Worm (Caenorhabditis elegans) whole organism, young adult: ENCODE measurements around the gene oxi-1.

Experiments used
- B0019.2 ChIP-seq: fragments of 200-800 bp; sonication (Bioruptor generic); conservative IDR thresholded peaks from 2 replicates; pipeline ENCODE4 v1.3.6; 2022; ENCODE audit warnings: missing genetic modification reagents, missing genetic modification characterization, missing compliant biosample characterization
- B0035.1 ChIP-seq: sonication (generic microtip); optimal IDR thresholded peaks from 2 replicates; lab custom pipeline; 2016; ENCODE audit warnings: missing genetic modification characterization, mild to moderate bottlenecking, missing compliant biosample characterization, missing genotype, missing genetic modification reagents
- B0261.1 ChIP-seq: sonication (generic microtip); optimal IDR thresholded peaks from 2 replicates; lab custom pipeline; 2016; ENCODE audit warnings: mild to moderate bottlenecking, missing genetic modification characterization, moderate library complexity, missing compliant biosample characterization
- B0336.3 ChIP-seq: fragments of 200-800 bp; sonication (Bioruptor generic); IDR thresholded peaks from 2 replicates; pipeline ENCODE4 v1.3.6; 2022; ENCODE audit warnings: missing genetic modification characterization, missing compliant biosample characterization
- D2030.7 ChIP-seq: fragments of 200-800 bp; sonication (Bioruptor generic); IDR thresholded peaks from 2 replicates; pipeline ENCODE4 v1.3.6; 2022; ENCODE audit warnings: missing genetic modification reagents, missing genetic modification characterization, missing compliant biosample characterization
- F10E7.11 ChIP-seq: sonication (generic microtip); optimal IDR thresholded peaks from 2 replicates; lab custom pipeline; 2017; ENCODE audit warnings: mild to moderate bottlenecking, missing genetic modification characterization, moderate library complexity, missing compliant biosample characterization
- F23B12.7 ChIP-seq: sonication (generic microtip); optimal IDR thresholded peaks from 2 replicates; lab custom pipeline; 2017; ENCODE audit warnings: missing genetic modification characterization, mild to moderate bottlenecking, missing compliant biosample characterization, antibody characterized with exemption, moderate library complexity; ENCODE audit not compliant: insufficient read depth
- F37B4.10 ChIP-seq: fragments of 200-800 bp; sonication (Bioruptor generic); IDR thresholded peaks from 2 replicates; pipeline ENCODE4 v1.3.6; 2022; ENCODE audit warnings: missing genetic modification characterization, missing compliant biosample characterization
- F39B2.1 ChIP-seq: fragments of 200-800 bp; sonication (Bioruptor generic); IDR thresholded peaks from 2 replicates; pipeline ENCODE4 v1.3.6; 2022; ENCODE audit warnings: missing genetic modification reagents, missing genetic modification characterization, missing compliant biosample characterization
- T07F8.4 ChIP-seq: sonication (generic microtip); optimal IDR thresholded peaks from 2 replicates; lab custom pipeline; 2016; ENCODE audit warnings: mild to moderate bottlenecking, missing genetic modification characterization, moderate library complexity, missing compliant biosample characterization
- Y53F4B.3 ChIP-seq: fragments of 200-800 bp; sonication (Bioruptor generic); IDR thresholded peaks from 2 replicates; pipeline ENCODE4 v1.3.6; 2022; ENCODE audit warnings: missing genetic modification reagents, missing genetic modification characterization, missing compliant biosample characterization
- Y53G8AR.9 ChIP-seq: fragments of 200-800 bp; sonication (Bioruptor generic); conservative IDR thresholded peaks from 2 replicates; pipeline ENCODE4 v1.3.6; 2022; ENCODE audit warnings: missing genetic modification reagents, missing genetic modification characterization, missing compliant biosample characterization
- Y67H2A.10 ChIP-seq: fragments of 200-800 bp; sonication (Bioruptor generic); conservative IDR thresholded peaks from 2 replicates; pipeline ENCODE4 v1.3.6; 2022; ENCODE audit warnings: missing genetic modification reagents, missing genetic modification characterization, missing compliant biosample characterization
- Y95B8A.8 ChIP-seq: fragments of 200-800 bp; sonication (Bioruptor generic); IDR thresholded peaks from 2 replicates; pipeline ENCODE4 v1.3.6; 2022; ENCODE audit warnings: missing genetic modification reagents, missing genetic modification characterization, missing compliant biosample characterization
- ZK185.1 ChIP-seq: sonication (generic microtip); optimal IDR thresholded peaks from 2 replicates; lab custom pipeline; 2016; ENCODE audit warnings: mild to moderate bottlenecking, missing genetic modification characterization, missing compliant biosample characterization; ENCODE audit not compliant: poor library complexity, severe bottlenecking
- aptf-2 ChIP-seq: fragments of 200-800 bp; sonication (Bioruptor generic); conservative IDR thresholded peaks from 2 replicates; pipeline ENCODE4 v1.3.6; 2022; ENCODE audit warnings: missing genetic modification reagents, missing genetic modification characterization, missing compliant biosample characterization
- atf-7 ChIP-seq: sonication (generic microtip); optimal IDR thresholded peaks from 2 replicates; lab custom pipeline; 2017; ENCODE audit warnings: mild to moderate bottlenecking, missing genetic modification characterization, missing compliant biosample characterization
- bed-2 ChIP-seq: fragments of 200-800 bp; sonication (Bioruptor generic); IDR thresholded peaks from 2 replicates; pipeline ENCODE4 v1.3.6; 2022; ENCODE audit warnings: missing genetic modification reagents, missing genetic modification characterization, missing compliant biosample characterization
- ceh-27 ChIP-seq: fragments of 200-800 bp; sonication (Bioruptor generic); optimal IDR thresholded peaks from 2 replicates; lab custom pipeline; 2018; ENCODE audit warnings: mild to moderate bottlenecking, missing genetic modification characterization, moderate library complexity, missing compliant biosample characterization
- ceh-79 ChIP-seq: sonication (generic microtip); optimal IDR thresholded peaks from 2 replicates; lab custom pipeline; 2017; ENCODE audit warnings: mild to moderate bottlenecking, missing genetic modification characterization, missing compliant biosample characterization
- efl-1 ChIP-seq: fragments of 150-350 bp; optimal IDR thresholded peaks from 2 replicates; lab custom pipeline; 2014; ENCODE audit warnings: missing biosample characterization, missing genetic modification reagents, missing genetic modification characterization
- egl-44 ChIP-seq: fragments of 200-800 bp; sonication (Bioruptor generic); IDR thresholded peaks from 2 replicates; pipeline ENCODE4 v1.3.6; 2022; ENCODE audit warnings: missing genetic modification reagents, missing genetic modification characterization, missing compliant biosample characterization
- ets-4 ChIP-seq: fragments of 200-800 bp; sonication (Bioruptor generic); optimal IDR thresholded peaks from 2 replicates; lab custom pipeline; 2018; ENCODE audit warnings: mild to moderate bottlenecking, missing genetic modification characterization, missing compliant biosample characterization
- hlh-12 ChIP-seq: sonication (generic microtip); optimal IDR thresholded peaks from 2 replicates; lab custom pipeline; 2016; ENCODE audit warnings: missing genetic modification characterization, missing compliant biosample characterization
- hmg-1.2 ChIP-seq: fragments of 200-800 bp; sonication (Bioruptor generic); IDR thresholded peaks from 2 replicates; pipeline ENCODE4 v1.3.6; 2022; ENCODE audit warnings: missing genetic modification reagents, missing genetic modification characterization, missing compliant biosample characterization
- hmg-20 ChIP-seq: fragments of 200-800 bp; sonication (Bioruptor generic); IDR thresholded peaks from 2 replicates; pipeline ENCODE4 v1.3.6; 2022; ENCODE audit warnings: missing genetic modification reagents, missing genetic modification characterization, missing compliant biosample characterization
- lag-1 ChIP-seq: fragments of 200-800 bp; sonication (Bioruptor generic); IDR thresholded peaks from 2 replicates; pipeline ENCODE4 v1.3.6; 2022; ENCODE audit warnings: missing genetic modification reagents, missing genetic modification characterization, missing compliant biosample characterization
- lin-26 ChIP-seq: fragments of 200-800 bp; sonication (Bioruptor generic); IDR thresholded peaks from 2 replicates; pipeline ENCODE4 v1.3.6; 2022; ENCODE audit warnings: missing genetic modification reagents, missing genetic modification characterization, missing compliant biosample characterization
- lin-35 ChIP-seq, 3 experiments: fragments of 150-350 bp in 2 of 3; sonication (generic microtip) in 1 of 3; optimal IDR thresholded peaks; 2 replicates each; lab custom pipeline; 2014 to 2018; ENCODE audit warnings: missing biosample characterization in 3 of 3, missing genetic modification characterization in 3 of 3, missing genetic modification reagents in 3 of 3
- lin-40 ChIP-seq: sonication (generic microtip); optimal IDR thresholded peaks from 2 replicates; lab custom pipeline; 2016; ENCODE audit warnings: missing genetic modification characterization, mild to moderate bottlenecking, missing compliant biosample characterization, missing genotype, missing genetic modification reagents
- madf-8 ChIP-seq: fragments of 200-800 bp; sonication (Bioruptor generic); conservative IDR thresholded peaks from 2 replicates; pipeline ENCODE4 v1.3.6; 2022; ENCODE audit warnings: missing genetic modification reagents, missing genetic modification characterization, missing compliant biosample characterization
- mcd-1 ChIP-seq: fragments of 200-800 bp; sonication (Bioruptor generic); IDR thresholded peaks from 2 replicates; pipeline ENCODE4 v1.3.6; 2022; ENCODE audit warnings: missing genetic modification reagents, missing genetic modification characterization, missing compliant biosample characterization
- mxl-1 ChIP-seq: sonication (generic microtip); optimal IDR thresholded peaks from 2 replicates; lab custom pipeline; 2016; ENCODE audit warnings: missing genetic modification characterization, missing compliant biosample characterization
- rec-8 ChIP-seq, 2 experiments: sonication (generic microtip); optimal IDR thresholded peaks; 2 replicates each; lab custom pipeline; 2016; ENCODE audit warnings: mild to moderate bottlenecking in 2 of 2, missing genetic modification characterization in 2 of 2, missing genetic modification reagents in 2 of 2, missing genotype in 2 of 2, missing biosample characterization in 1 of 2, missing compliant biosample characterization in 1 of 2, moderate library complexity in 1 of 2
- snpc-1.1 ChIP-seq: sonication (generic microtip); optimal IDR thresholded peaks from 2 replicates; lab custom pipeline; 2017; ENCODE audit warnings: missing genetic modification characterization, mild to moderate bottlenecking, missing compliant biosample characterization, antibody characterized with exemption, moderate library complexity, missing genotype, missing genetic modification reagents; ENCODE audit not compliant: insufficient read depth
- snpc-1.3 ChIP-seq: sonication (generic microtip); optimal IDR thresholded peaks from 2 replicates; lab custom pipeline; 2017; ENCODE audit warnings: missing genetic modification characterization, mild to moderate bottlenecking, missing compliant biosample characterization, antibody characterized with exemption, moderate library complexity, missing genotype, missing genetic modification reagents; ENCODE audit not compliant: insufficient read depth
- snpc-4 ChIP-seq, 5 experiments: fragments of 150-350 bp in 1 of 5; sonication (generic microtip) in 4 of 5; optimal IDR thresholded peaks; 2 replicates each; lab custom pipeline; 2014 to 2018; ENCODE audit warnings: missing genetic modification characterization in 5 of 5, missing biosample characterization in 3 of 5, antibody characterized with exemption in 2 of 5, mild to moderate bottlenecking in 2 of 5, missing compliant biosample characterization in 2 of 5, missing genotype in 2 of 5, moderate library complexity in 2 of 5, missing genetic modification reagents in 1 of 5
- tbx-9 ChIP-seq: sonication (generic microtip); optimal IDR thresholded peaks from 2 replicates; lab custom pipeline; 2016; ENCODE audit warnings: borderline replicate concordance, missing genetic modification characterization, inconsistent platforms, missing compliant biosample characterization
- unc-62 ChIP-seq: fragments of 150-350 bp; optimal IDR thresholded peaks from 2 replicates; lab custom pipeline; 2014; ENCODE audit warnings: missing biosample characterization, missing genetic modification reagents, missing genetic modification characterization
- zim-3 ChIP-seq: sonication (generic microtip); optimal IDR thresholded peaks from 2 replicates; lab custom pipeline; 2017; ENCODE audit warnings: mild to moderate bottlenecking, missing genetic modification characterization, moderate library complexity, missing compliant biosample characterization
- ztf-28 ChIP-seq: fragments of 200-800 bp; sonication (Bioruptor generic); IDR thresholded peaks from 2 replicates; pipeline ENCODE4 v1.3.6; 2022; ENCODE audit warnings: missing genetic modification reagents, missing genetic modification characterization, missing compliant biosample characterization

Gene oxi-1

ce11 chrIII:10848858-10849257 is 9.2 kb upstream of the oxi-1 start, which contains the start of the genes fbxb-85 and hex-3 (continued):
- TF ChIP-seq ceh-79 (tag; lab: Kevin White, UChicago): no peak
- TF ChIP-seq Y67H2A.10 (GFP tag; lab: Robert Waterston, UW): no peak
- TF ChIP-seq lin-26 (GFP tag; lab: Robert Waterston, UW): peak; percentile 48; the same call in 1 of the 2 replicates
- TF ChIP-seq ZK185.1 (tag; lab: Kevin White, UChicago): peak; percentile 92
- no peak for TF ChIP-seq F37B4.10
- TF ChIP-seq hlh-12 (tag; lab: Kevin White, UChicago): no peak
- TF ChIP-seq snpc-4 (GFP tag; optimal IDR thresholded peaks at IDR 0.05; lab: Kevin White, UChicago): peak; percentile 36
- peak; percentile 26 to 82 (median 66) for TF ChIP-seq snpc-4 (tag; optimal IDR thresholded peaks at IDR 0.05; lab: Kevin White, UChicago)
- peak; percentile 59 for TF ChIP-seq F23B12.7 (tag; lab: Kevin White, UChicago)
- peak; percentile 70 for TF ChIP-seq hmg-1.2 (GFP tag; lab: Robert Waterston, UW)
- TF ChIP-seq Y53F4B.3 (GFP tag; lab: Robert Waterston, UW): no peak
- peak; percentile 96 for TF ChIP-seq lin-40 (tag; lab: Kevin White, UChicago)
- TF ChIP-seq unc-62 (GFP tag; lab: Kevin White, UChicago): no peak
- no peak for TF ChIP-seq B0261.1 (tag; lab: Kevin White, UChicago)
- TF ChIP-seq bed-2 (GFP tag; lab: Robert Waterston, UW): no peak
- no peak for TF ChIP-seq ztf-28 (GFP tag; lab: Robert Waterston, UW)
- TF ChIP-seq hmg-20 (GFP tag; lab: Robert Waterston, UW): peak; percentile 85
- TF ChIP-seq efl-1 (GFP tag; lab: Kevin White, UChicago): peak; percentile 71
- TF ChIP-seq atf-7 (tag; lab: Kevin White, UChicago): peak; percentile 86
- peak; percentile 95 for TF ChIP-seq mcd-1 (GFP tag; lab: Robert Waterston, UW)
- TF ChIP-seq F10E7.11: peak; percentile 67
- TF ChIP-seq ets-4 (GFP tag; lab: Kevin White, UChicago): no peak
- no peak for TF ChIP-seq T07F8.4 (tag; lab: Kevin White, UChicago)
- no peak for TF ChIP-seq B0035.1 (tag; lab: Kevin White, UChicago)
- TF ChIP-seq D2030.7 (GFP tag; lab: Robert Waterston, UW): peak; percentile 85
- peak; percentile 94 for TF ChIP-seq B0336.3
- TF ChIP-seq aptf-2 (GFP tag; lab: Robert Waterston, UW): no peak
- TF ChIP-seq egl-44 (GFP tag; lab: Robert Waterston, UW): peak; percentile 63; the same call in 1 of the 2 replicates
- TF ChIP-seq ceh-27 (GFP tag; lab: Kevin White, UChicago): peak; percentile 85
- TF ChIP-seq F39B2.1 (GFP tag; lab: Robert Waterston, UW): no peak
- TF ChIP-seq snpc-1.3: peak; percentile 87
- peak; percentile 44; the same call in 1 of the 2 replicates for TF ChIP-seq Y95B8A.8 (GFP tag; lab: Robert Waterston, UW)
- peak; percentile 73 for TF ChIP-seq madf-8
- peak; percentile 71 for TF ChIP-seq snpc-1.1 (tag; lab: Kevin White, UChicago)
- peak; percentile 42; the same call in 1 of the 2 replicates for TF ChIP-seq B0019.2 (GFP tag; lab: Robert Waterston, UW)
- TF ChIP-seq rec-8 (tag; optimal IDR thresholded peaks at IDR 0.05; lab: Kevin White, UChicago): peak in 1 of 2 experiments; percentile 45
- no peak for TF ChIP-seq mxl-1 (tag; lab: Kevin White, UChicago)
- peak; percentile 30 to 95 (median 76) for TF ChIP-seq lin-35 (GFP tag; optimal IDR thresholded peaks at IDR 0.05; lab: Kevin White, UChicago)
- peak; percentile 41 for TF ChIP-seq zim-3 (tag; lab: Kevin White, UChicago)
- TF ChIP-seq tbx-9 (tag; lab: Kevin White, UChicago): no peak
- TF ChIP-seq Y53G8AR.9 (GFP tag; lab: Robert Waterston, UW): peak; percentile 96
- TF ChIP-seq lag-1: 0 out of 2 replicates have a peak, but pooled peaks have one; percentile 35
